Worm (Caenorhabditis elegans) whole organism, L4/young adult: Measurements from ENCODE around the gene tomm-70.

ENCODE experiments used
- W03F9.2 ChIP-seq: fragments of 150-350 bp; optimal IDR thresholded peaks from 2 replicates; lab custom pipeline; 2014; ENCODE audit warnings: missing biosample characterization, missing genetic modification characterization
- dao-5 ChIP-seq: sonication (generic microtip); optimal IDR thresholded peaks from 2 replicates; lab custom pipeline; 2016; ENCODE audit warnings: missing genotype, missing genetic modification characterization, moderate library complexity, missing compliant biosample characterization
- him-1 ChIP-seq: sonication (generic microtip); optimal IDR thresholded peaks from 2 replicates; lab custom pipeline; 2016; ENCODE audit warnings: missing genotype, missing genetic modification reagents, missing genetic modification characterization, missing compliant biosample characterization

DNA sequence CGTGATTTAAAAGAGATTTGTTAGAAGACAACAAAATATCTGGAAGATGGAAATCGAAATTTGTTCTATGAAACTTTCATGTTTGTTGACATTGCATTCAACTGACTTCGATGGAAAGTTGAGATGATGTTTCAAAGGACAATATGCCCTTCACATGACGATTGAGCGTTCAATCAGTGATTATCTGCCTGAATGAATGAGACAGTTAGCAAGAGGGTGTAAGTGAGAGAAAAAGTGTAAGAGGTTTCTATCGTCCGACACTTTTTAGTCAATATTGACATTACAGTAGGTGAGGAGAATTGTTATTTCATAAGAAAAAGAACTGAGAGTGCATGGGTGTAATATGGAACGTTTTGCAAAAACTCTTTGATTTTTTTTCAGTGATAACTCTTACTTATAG lies 21.3 kb downstream of the tomm-70 start:
- TF ChIP-seq dao-5 (no peak), him-1 (no peak), W03F9.2 (tag; lab: Kevin White, UChicago) (no peak)
